Fruit fly (Drosophila melanogaster) whole organism, embryonic: ENCODE data around the gene CG34125.

Experiments
- BEAF-32 ChIP-seq: fragments of 200-800 bp; sonication (Bioruptor generic); optimal IDR thresholded peaks from 3 replicates; lab custom pipeline; 2017; ENCODE audit warnings: missing biosample characterization, missing genetic modification characterization, mild to moderate bottlenecking, moderate library complexity, missing genetic modification reagents
- CG12155 ChIP-seq: fragments of 200-800 bp; sonication (Bioruptor generic); optimal IDR thresholded peaks from 3 replicates; lab custom pipeline; 2016; ENCODE audit warnings: missing biosample characterization, missing genetic modification characterization
- CG32532 ChIP-seq: fragments of 200-800 bp; sonication (Bioruptor generic); IDR thresholded peaks from 2 replicates; pipeline ENCODE4 v1.3.6; 2022; ENCODE audit warnings: missing biosample characterization, missing genetic modification characterization
- cg ChIP-seq: fragments of 200-800 bp; sonication (Bioruptor generic); optimal IDR thresholded peaks from 3 replicates; lab custom pipeline; 2019; ENCODE audit warnings: missing biosample characterization, mild to moderate bottlenecking, missing genetic modification characterization, moderate library complexity
- hb ChIP-seq: fragments of 200-800 bp; sonication (Bioruptor generic); IDR thresholded peaks from 3 replicates; pipeline ENCODE4 v1.3.6; 2022; ENCODE audit warnings: missing biosample characterization, missing genetic modification characterization; ENCODE audit not compliant: partially characterized antibody
- hbn ChIP-seq: fragments of 200-800 bp; sonication (Bioruptor generic); IDR thresholded peaks from 2 replicates; pipeline ENCODE4 v1.3.6; 2022; ENCODE audit warnings: missing biosample characterization, missing genetic modification characterization; ENCODE audit not compliant: partially characterized antibody

DNA sequence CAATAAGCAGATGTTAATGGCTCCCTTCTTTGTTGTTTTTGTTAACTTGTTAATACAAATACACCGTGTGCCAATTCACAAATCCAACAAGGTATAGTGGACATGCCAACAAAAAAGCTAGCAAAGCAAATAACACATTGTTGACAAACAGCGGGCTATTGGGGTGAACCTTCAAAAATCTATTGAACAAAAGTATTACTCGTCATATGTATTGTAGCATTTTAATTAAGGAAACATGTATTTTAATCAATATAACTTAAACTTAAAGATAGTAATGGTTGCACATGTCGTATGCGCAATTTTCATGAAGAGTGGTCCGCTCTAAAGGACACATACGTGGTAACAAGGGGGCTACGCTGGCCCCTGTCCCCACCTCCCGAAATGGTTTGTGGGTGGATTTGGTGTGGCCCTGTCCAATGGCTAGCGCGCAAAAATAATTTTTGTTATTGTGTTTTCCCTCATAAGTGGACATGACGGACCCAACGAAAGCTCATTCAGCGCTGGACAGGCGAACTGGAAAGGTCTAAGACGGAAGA is 23.1 kb upstream of the CG34125 start, which contains the start of gene synr:
- TF ChIP-seq hb (GFP tag; lab: Robert Waterston, UW) (no peak), cg (no peak), CG12155 (GFP tag; lab: Kevin White, UChicago) (no peak), BEAF-32 (GFP tag; lab: Kevin White, UChicago) (no peak), hbn (GFP tag; lab: Robert Waterston, UW) (no peak), CG32532 (no peak)
